Worm (Caenorhabditis elegans): ENCODE results near the gene B0432.10.

ce11 chrII:257519-257918, 28.6 kb downstream of the B0432.10 start, which contains the start of gene cat-2:
- no peak for TF ChIP-seq nhr-11 (tag; optimal IDR thresholded peaks at IDR 0.05)
- no peak for TF ChIP-seq che-1 (tag; optimal IDR thresholded peaks at IDR 0.05)
- no peak for TF ChIP-seq unc-3 (GFP tag; conservative IDR thresholded peaks at IDR 0.05)
- no peak for TF ChIP-seq unc-3 (tag; optimal IDR thresholded peaks at IDR 0.05)
- TF ChIP-seq pqm-1 (tag; optimal IDR thresholded peaks at IDR 0.05): no peak
- TF ChIP-seq fkh-10 (GFP tag; optimal IDR thresholded peaks at IDR 0.05): no peak
- no peak for TF ChIP-seq K09A11.1 (tag; optimal IDR thresholded peaks at IDR 0.05; ENCODE audit: insufficient read depth)
- TF ChIP-seq unc-55 (GFP tag; optimal IDR thresholded peaks at IDR 0.05): no peak
- no peak for TF ChIP-seq pha-2 (tag; optimal IDR thresholded peaks at IDR 0.05)

Measured in whole organism, late embryonic.